Fruit fly (Drosophila melanogaster) whole organism, embryonic: ENCODE results near the gene CG6015.

Source experiments
- Atf6 ChIP-seq: fragments of 200-800 bp; sonication (Bioruptor generic); IDR thresholded peaks from 2 replicates; pipeline ENCODE4 v1.3.6; 2022; ENCODE audit warnings: missing biosample characterization, missing genetic modification characterization
- CG10267 ChIP-seq: fragments of 200-800 bp; sonication (Bioruptor generic); optimal IDR thresholded peaks from 2 replicates; lab custom pipeline; 2018; ENCODE audit warnings: missing biosample characterization, mild to moderate bottlenecking, missing genetic modification characterization, moderate library complexity
- CG1233 ChIP-seq: fragments of 200-800 bp; sonication (Bioruptor generic); optimal IDR thresholded peaks from 4 replicates; lab custom pipeline; 2018; ENCODE audit warnings: missing biosample characterization, mild to moderate bottlenecking, missing genetic modification characterization
- CG12659 ChIP-seq: fragments of 200-800 bp; sonication (Bioruptor generic); optimal IDR thresholded peaks from 3 replicates; lab custom pipeline; 2017; ENCODE audit warnings: mild to moderate bottlenecking, missing biosample characterization, missing genetic modification reagents, missing genetic modification characterization
- CG12942 ChIP-seq: fragments of 200-800 bp; sonication (Bioruptor generic); optimal IDR thresholded peaks from 3 replicates; lab custom pipeline; 2016; ENCODE audit warnings: missing biosample characterization, missing genetic modification characterization
- CG13775 ChIP-seq: fragments of 200-800 bp; sonication (Bioruptor generic); optimal IDR thresholded peaks from 3 replicates; lab custom pipeline; 2017; ENCODE audit warnings: missing biosample characterization, mild to moderate bottlenecking, missing genetic modification characterization
- CG15479 ChIP-seq: fragments of 200-800 bp; sonication (Bioruptor generic); optimal IDR thresholded peaks from 3 replicates; lab custom pipeline; 2019; ENCODE audit warnings: missing biosample characterization, mild to moderate bottlenecking, missing genetic modification characterization, moderate library complexity
- CG1603 ChIP-seq: fragments of 200-800 bp; sonication (Bioruptor generic); optimal IDR thresholded peaks from 2 replicates; lab custom pipeline; 2019; ENCODE audit warnings: missing biosample characterization, mild to moderate bottlenecking, missing genetic modification characterization, moderate library complexity
- CG17359 ChIP-seq: fragments of 200-800 bp; sonication (Bioruptor generic); optimal IDR thresholded peaks from 3 replicates; lab custom pipeline; 2018; ENCODE audit warnings: missing biosample characterization, mild to moderate bottlenecking, missing genetic modification characterization, moderate library complexity
- CG17385 ChIP-seq: fragments of 200-800 bp; sonication (Bioruptor generic); optimal IDR thresholded peaks from 3 replicates; lab custom pipeline; 2018; ENCODE audit warnings: missing biosample characterization, mild to moderate bottlenecking, missing genetic modification characterization
- CG18011 ChIP-seq: fragments of 200-800 bp; sonication (Bioruptor generic); optimal IDR thresholded peaks from 2 replicates; lab custom pipeline; 2017; ENCODE audit warnings: missing biosample characterization, missing genetic modification characterization, mild to moderate bottlenecking, moderate library complexity, missing genotype
- CG18262 ChIP-seq: fragments of 200-800 bp; optimal IDR thresholded peaks from 3 replicates; lab custom pipeline; 2019; ENCODE audit warnings: missing biosample characterization, mild to moderate bottlenecking, missing genetic modification characterization, moderate library complexity
- CG2120 ChIP-seq: fragments of 200-800 bp; sonication (Bioruptor generic); optimal IDR thresholded peaks from 3 replicates; lab custom pipeline; 2016; ENCODE audit warnings: missing biosample characterization, missing genetic modification characterization
- CG2712 ChIP-seq: fragments of 200-800 bp; optimal IDR thresholded peaks from 3 replicates; lab custom pipeline; 2019; ENCODE audit warnings: missing biosample characterization, mild to moderate bottlenecking, missing genetic modification characterization, moderate library complexity
- CG32532 ChIP-seq: fragments of 200-800 bp; sonication (Bioruptor generic); IDR thresholded peaks from 2 replicates; pipeline ENCODE4 v1.3.6; 2022; ENCODE audit warnings: missing biosample characterization, missing genetic modification characterization
- CG32767 ChIP-seq: fragments of 200-800 bp; sonication (Bioruptor generic); IDR thresholded peaks from 2 replicates; pipeline ENCODE4 v1.3.6; 2022; ENCODE audit warnings: missing biosample characterization, missing genetic modification characterization
- CG32772 ChIP-seq: fragments of 200-800 bp; sonication (Bioruptor generic); IDR thresholded peaks from 2 replicates; pipeline ENCODE4 v1.3.6; 2022; ENCODE audit warnings: missing biosample characterization, missing genetic modification characterization
- CG34422 ChIP-seq: fragments of 200-800 bp; sonication (Bioruptor generic); IDR thresholded peaks from 3 replicates; pipeline ENCODE4 v1.3.6; 2022; ENCODE audit warnings: missing biosample characterization, missing genetic modification characterization
- CG3838 ChIP-seq: fragments of 200-800 bp; sonication (Bioruptor generic); optimal IDR thresholded peaks from 3 replicates; lab custom pipeline; 2016; ENCODE audit warnings: missing biosample characterization, missing genetic modification characterization
- CG3847 ChIP-seq: fragments of 200-800 bp; sonication (Bioruptor generic); IDR thresholded peaks from 2 replicates; pipeline ENCODE4 v1.3.6; 2022; ENCODE audit warnings: missing biosample characterization, missing genetic modification characterization
- CG5245 ChIP-seq: fragments of 200-800 bp; sonication (Bioruptor generic); optimal IDR thresholded peaks from 3 replicates; lab custom pipeline; 2016; ENCODE audit warnings: missing biosample characterization, missing genetic modification characterization
- CG6175 ChIP-seq: fragments of 200-800 bp; sonication (Bioruptor generic); IDR thresholded peaks from 3 replicates; pipeline ENCODE4 v1.3.6; 2022; ENCODE audit warnings: missing biosample characterization, missing genetic modification characterization
- CG6791 ChIP-seq: fragments of 200-800 bp; sonication (Bioruptor generic); IDR thresholded peaks from 3 replicates; pipeline ENCODE4 v1.3.6; 2022; ENCODE audit warnings: missing biosample characterization, missing genetic modification characterization; ENCODE audit not compliant: partially characterized antibody
- CG7556 ChIP-seq: fragments of 200-800 bp; sonication (Bioruptor generic); optimal IDR thresholded peaks from 2 replicates; lab custom pipeline; 2017; ENCODE audit warnings: missing biosample characterization, mild to moderate bottlenecking, missing genetic modification characterization
- CG7839 ChIP-seq: fragments of 200-800 bp; sonication (Bioruptor generic); optimal IDR thresholded peaks from 3 replicates; lab custom pipeline; 2018; ENCODE audit warnings: missing biosample characterization, mild to moderate bottlenecking, missing genetic modification characterization, moderate library complexity
- CG8359 ChIP-seq: fragments of 200-800 bp; sonication (Bioruptor generic); optimal IDR thresholded peaks from 2 replicates; lab custom pipeline; 2017; ENCODE audit warnings: missing biosample characterization, mild to moderate bottlenecking, missing genetic modification characterization, borderline replicate concordance
- CG9727 ChIP-seq: fragments of 200-800 bp; sonication (Bioruptor generic); optimal IDR thresholded peaks from 3 replicates; lab custom pipeline; 2017; ENCODE audit warnings: missing biosample characterization, mild to moderate bottlenecking, missing genetic modification characterization
- Dbx ChIP-seq: fragments of 200-800 bp; sonication (Bioruptor generic); IDR thresholded peaks from 3 replicates; pipeline ENCODE4 v1.3.6; 2022; ENCODE audit warnings: missing biosample characterization, missing genetic modification characterization
- Dip2 ChIP-seq: fragments of 200-800 bp; sonication (Bioruptor generic); IDR thresholded peaks from 2 replicates; pipeline ENCODE4 v1.3.6; 2022; ENCODE audit warnings: missing biosample characterization, missing genetic modification characterization
- Dip3 ChIP-seq: fragments of 200-800 bp; sonication (Bioruptor generic); optimal IDR thresholded peaks from 3 replicates; lab custom pipeline; 2016; ENCODE audit warnings: missing biosample characterization, missing genetic modification characterization
- E2f1 ChIP-seq: fragments of 200-800 bp; sonication (Bioruptor generic); IDR thresholded peaks from 2 replicates; pipeline ENCODE4 v1.3.6; 2022; ENCODE audit warnings: missing biosample characterization, missing genetic modification characterization
- Hr51 ChIP-seq, 2 experiments: fragments of 200-800 bp; sonication (Bioruptor generic); optimal IDR thresholded peaks; 2 replicates in 1 of 2; 3 replicates in 1 of 2; lab custom pipeline; 2016 to 2018; ENCODE audit warnings: missing biosample characterization in 2 of 2, missing genetic modification characterization in 2 of 2, mild to moderate bottlenecking in 1 of 2, moderate library complexity in 1 of 2
- Mrtf ChIP-seq: fragments of 200-800 bp; sonication (Bioruptor generic); IDR thresholded peaks from 3 replicates; pipeline ENCODE4 v1.3.6; 2022; ENCODE audit warnings: missing biosample characterization, missing genetic modification characterization
- NC2β ChIP-seq: fragments of 200-800 bp; sonication (Bioruptor generic); optimal IDR thresholded peaks from 2 replicates; lab custom pipeline; 2016; ENCODE audit warnings: missing biosample characterization, missing genetic modification characterization
- NK7.1 ChIP-seq: fragments of 200-800 bp; sonication (Bioruptor generic); optimal IDR thresholded peaks from 3 replicates; lab custom pipeline; 2016; ENCODE audit warnings: missing biosample characterization, missing genetic modification characterization
- Ptx1 ChIP-seq: fragments of 200-800 bp; sonication (Bioruptor generic); IDR thresholded peaks from 2 replicates; pipeline ENCODE4 v1.3.6; 2022; ENCODE audit warnings: missing biosample characterization, missing genetic modification characterization
- bowl ChIP-seq: fragments of 200-800 bp; sonication (Bioruptor generic); IDR thresholded peaks from 2 replicates; pipeline ENCODE4 v1.3.6; 2022; ENCODE audit warnings: missing biosample characterization, missing genetic modification characterization
- cg ChIP-seq: fragments of 200-800 bp; sonication (Bioruptor generic); optimal IDR thresholded peaks from 3 replicates; lab custom pipeline; 2019; ENCODE audit warnings: missing biosample characterization, mild to moderate bottlenecking, missing genetic modification characterization, moderate library complexity
- ci ChIP-seq: fragments of 200-800 bp; sonication (Bioruptor generic); IDR thresholded peaks from 3 replicates; pipeline ENCODE4 v1.3.6; 2022; ENCODE audit warnings: missing biosample characterization, missing genetic modification characterization
- dysf ChIP-seq: fragments of 200-800 bp; sonication (Bioruptor generic); IDR thresholded peaks from 3 replicates; pipeline ENCODE4 v1.3.6; 2022; ENCODE audit warnings: missing biosample characterization, missing genetic modification characterization
- emc ChIP-seq: fragments of 200-800 bp; sonication (Bioruptor generic); optimal IDR thresholded peaks from 2 replicates; lab custom pipeline; 2016; ENCODE audit warnings: missing biosample characterization, missing genetic modification characterization
- gcm ChIP-seq: fragments of 200-800 bp; sonication (Bioruptor generic); optimal IDR thresholded peaks from 2 replicates; lab custom pipeline; 2019; ENCODE audit warnings: missing biosample characterization, mild to moderate bottlenecking, missing genetic modification characterization, moderate library complexity
- grau ChIP-seq: fragments of 200-800 bp; optimal IDR thresholded peaks from 3 replicates; lab custom pipeline; 2019; ENCODE audit warnings: missing biosample characterization, mild to moderate bottlenecking, missing genetic modification characterization, moderate library complexity
- ind ChIP-seq: fragments of 200-800 bp; sonication (Bioruptor generic); optimal IDR thresholded peaks from 3 replicates; lab custom pipeline; 2016; ENCODE audit warnings: missing biosample characterization, missing genetic modification characterization
- lmd ChIP-seq: fragments of 200-800 bp; sonication (Bioruptor generic); IDR thresholded peaks from 2 replicates; pipeline ENCODE4 v1.3.6; 2022; ENCODE audit warnings: missing biosample characterization, missing genetic modification characterization
- org-1 ChIP-seq: fragments of 200-800 bp; sonication (Bioruptor generic); optimal IDR thresholded peaks from 2 replicates; lab custom pipeline; 2017; ENCODE audit warnings: missing biosample characterization, missing genetic modification characterization
- otp ChIP-seq: fragments of 200-800 bp; sonication (Bioruptor generic); IDR thresholded peaks from 3 replicates; pipeline ENCODE4, ENCODE4 v1.3.6; 2022; ENCODE audit warnings: missing biosample characterization, missing genetic modification characterization
- slbo ChIP-seq: fragments of 200-800 bp; sonication (Bioruptor generic); IDR thresholded peaks from 2 replicates; pipeline ENCODE4 v1.3.6; 2022; ENCODE audit warnings: missing biosample characterization, missing genetic modification characterization
- so ChIP-seq: fragments of 200-800 bp; sonication (Bioruptor generic); IDR thresholded peaks from 3 replicates; pipeline ENCODE4 v1.3.6; 2022; ENCODE audit warnings: missing biosample characterization, missing genetic modification characterization
- unpg ChIP-seq: fragments of 200-800 bp; sonication (Bioruptor generic); optimal IDR thresholded peaks from 3 replicates; lab custom pipeline; 2018; ENCODE audit warnings: missing biosample characterization, mild to moderate bottlenecking, missing genetic modification characterization, moderate library complexity
- zen ChIP-seq: fragments of 200-800 bp; sonication (Bioruptor generic); optimal IDR thresholded peaks from 3 replicates; lab custom pipeline; 2018; ENCODE audit warnings: missing biosample characterization, mild to moderate bottlenecking, missing genetic modification characterization, moderate library complexity

Gene CG6015

dm6 chr3R:22025320-22025719, 8.8 kb downstream of the CG6015 start, which contains the start of gene CG6028 (continued):
- TF ChIP-seq Ptx1 (GFP tag; lab: Robert Waterston, UW), result 0 out of 2 replicates have a peak, but pooled peaks have one; percentile 27
- peak; percentile 60 for TF ChIP-seq CG2120 (GFP tag; lab: Kevin White, UChicago)
- peak; percentile 28 for TF ChIP-seq zen (tag; lab: Kevin White, UChicago)
- no peak for TF ChIP-seq Mrtf (GFP tag; lab: Robert Waterston, UW)
- no peak for TF ChIP-seq NC2β (GFP tag; lab: Kevin White, UChicago)
- peak; percentile 35; the same call in 1 of the 2 replicates for TF ChIP-seq Atf6 (GFP tag; lab: Robert Waterston, UW)
- TF ChIP-seq cg (GFP tag; lab: Kevin White, UChicago), result no peak
- no peak for TF ChIP-seq org-1 (GFP tag; lab: Kevin White, UChicago)
- TF ChIP-seq CG1603 (tag; lab: Kevin White, UChicago), result peak; percentile 43
- TF ChIP-seq grau, result peak; percentile 18
- TF ChIP-seq CG12942 (GFP tag; lab: Kevin White, UChicago), result no peak
- TF ChIP-seq CG10267 (tag; lab: Kevin White, UChicago), result peak; percentile 85
- TF ChIP-seq unpg (GFP tag; lab: Kevin White, UChicago), result peak; percentile 5
- TF ChIP-seq CG32532, result peak; percentile 63
- peak; percentile 12 for TF ChIP-seq ind (GFP tag; lab: Kevin White, UChicago)
- no peak for TF ChIP-seq CG32767 (GFP tag; lab: Robert Waterston, UW)
- TF ChIP-seq Hr51 (GFP tag; optimal IDR thresholded peaks at IDR 0.05; lab: Kevin White, UChicago), result peak in 1 of 2 experiments; percentile 6
- TF ChIP-seq so (GFP tag; lab: Robert Waterston, UW), result 0 out of 3 replicates have a peak, but pooled peaks have one; percentile 26
- no peak; the same call in 1 of the 2 replicates for TF ChIP-seq lmd
- no peak for TF ChIP-seq CG18011 (GFP tag; lab: Kevin White, UChicago)
- TF ChIP-seq CG17385, result peak; percentile 5
- TF ChIP-seq Dip3 (GFP tag; lab: Kevin White, UChicago), result peak; percentile 5
- no peak for TF ChIP-seq bowl
- TF ChIP-seq Dip2 (GFP tag; lab: Robert Waterston, UW), result no peak
- TF ChIP-seq slbo (GFP tag; lab: Robert Waterston, UW), result peak; percentile 61; the same call in 1 of the 2 replicates
- TF ChIP-seq CG17359 (tag; lab: Kevin White, UChicago), result peak; percentile 6
- TF ChIP-seq CG3838 (GFP tag; lab: Kevin White, UChicago), result no peak
- TF ChIP-seq CG18262 (tag; lab: Kevin White, UChicago), result peak; percentile 17
- no peak for TF ChIP-seq CG6175 (GFP tag; lab: Robert Waterston, UW)
- peak; percentile 6 for TF ChIP-seq CG7556 (GFP tag; lab: Kevin White, UChicago)
- no peak for TF ChIP-seq CG32772
- no peak for TF ChIP-seq gcm
- TF ChIP-seq NK7.1 (GFP tag; lab: Kevin White, UChicago), result no peak
- no peak for TF ChIP-seq dysf (GFP tag; lab: Robert Waterston, UW)
- TF ChIP-seq CG2712 (tag; lab: Kevin White, UChicago), result peak; percentile 37
- peak; percentile 43; the same call in 1 of the 3 replicates for TF ChIP-seq otp (GFP tag; lab: Robert Waterston, UW)
- no peak for TF ChIP-seq CG9727 (GFP tag; lab: Kevin White, UChicago)
- no peak for TF ChIP-seq E2f1 (GFP tag; lab: Robert Waterston, UW)
- TF ChIP-seq CG12659 (GFP tag; lab: Kevin White, UChicago), result peak; percentile 27
- TF ChIP-seq ci (GFP tag; lab: Robert Waterston, UW), result peak; percentile 31; the same call in 1 of the 3 replicates
- TF ChIP-seq CG8359 (GFP tag; lab: Kevin White, UChicago), result no peak
- TF ChIP-seq CG6791 (GFP tag; lab: Robert Waterston, UW), result 0 out of 3 replicates have a peak, but pooled peaks have one; percentile 48
- TF ChIP-seq CG34422 (GFP tag; lab: Robert Waterston, UW), result 0 out of 3 replicates have a peak, but pooled peaks have one; percentile 24
- no peak for TF ChIP-seq emc (GFP tag; lab: Kevin White, UChicago)
- peak; percentile 4 for TF ChIP-seq CG1233 (GFP tag; lab: Kevin White, UChicago)
- TF ChIP-seq CG13775 (GFP tag; lab: Kevin White, UChicago), result no peak
- TF ChIP-seq Dbx (GFP tag; lab: Robert Waterston, UW), result peak; percentile 45; the same call in 1 of the 3 replicates
- TF ChIP-seq CG15479, result no peak
- TF ChIP-seq CG7839, result peak; percentile 27
- TF ChIP-seq CG5245 (GFP tag; lab: Kevin White, UChicago), result peak; percentile 8
- peak; percentile 39; the same call in 1 of the 2 replicates for TF ChIP-seq CG3847 (GFP tag; lab: Robert Waterston, UW)
